Fruit fly (Drosophila melanogaster) whole organism, embryonic: ENCODE data around the gene CG9970.

ENCODE experiments used
- B-H1 ChIP-seq: fragments of 200-800 bp; sonication (Bioruptor generic); IDR thresholded peaks from 3 replicates; pipeline ENCODE4 v1.3.6; 2022; ENCODE audit warnings: missing biosample characterization, missing genetic modification characterization
- CG10654 ChIP-seq: fragments of 200-800 bp; sonication (Bioruptor generic); optimal IDR thresholded peaks from 2 replicates; lab custom pipeline; 2016; ENCODE audit warnings: missing biosample characterization, missing genetic modification characterization
- CG11504 ChIP-seq: fragments of 200-800 bp; sonication (Bioruptor generic); optimal IDR thresholded peaks from 3 replicates; lab custom pipeline; 2019; ENCODE audit warnings: missing biosample characterization, mild to moderate bottlenecking, missing genetic modification characterization, moderate library complexity
- CG11560 ChIP-seq: fragments of 200-800 bp; sonication (Bioruptor generic); IDR thresholded peaks from 3 replicates; pipeline ENCODE4 v1.3.6; 2022; ENCODE audit warnings: missing biosample characterization, missing genetic modification characterization
- CG11695 ChIP-seq: fragments of 200-800 bp; sonication (Bioruptor generic); IDR thresholded peaks from 3 replicates; pipeline ENCODE4 v1.3.6; 2022; ENCODE audit warnings: missing biosample characterization, missing genetic modification characterization
- CG12769 ChIP-seq: fragments of 200-800 bp; sonication (Bioruptor generic); optimal IDR thresholded peaks from 2 replicates; lab custom pipeline; 2019; ENCODE audit warnings: missing biosample characterization, mild to moderate bottlenecking, missing genetic modification characterization, moderate library complexity
- CG14441 ChIP-seq: fragments of 200-800 bp; sonication (Bioruptor generic); IDR thresholded peaks from 2 replicates; pipeline ENCODE4 v1.3.6; 2022; ENCODE audit warnings: missing biosample characterization, missing genetic modification characterization
- CG14710 ChIP-seq: fragments of 200-800 bp; sonication (Bioruptor generic); optimal IDR thresholded peaks from 3 replicates; lab custom pipeline; 2019; ENCODE audit warnings: missing biosample characterization, mild to moderate bottlenecking, missing genetic modification characterization, moderate library complexity
- CG15073 ChIP-seq: fragments of 200-800 bp; sonication (Bioruptor generic); optimal IDR thresholded peaks from 2 replicates; lab custom pipeline; 2016; ENCODE audit warnings: missing biosample characterization, missing genetic modification characterization
- CG17359 ChIP-seq: fragments of 200-800 bp; sonication (Bioruptor generic); optimal IDR thresholded peaks from 3 replicates; lab custom pipeline; 2018; ENCODE audit warnings: missing biosample characterization, mild to moderate bottlenecking, missing genetic modification characterization, moderate library complexity
- CG17361 ChIP-seq: fragments of 200-800 bp; sonication (Bioruptor generic); IDR thresholded peaks from 3 replicates; pipeline ENCODE4 v1.3.6; 2022; ENCODE audit warnings: missing biosample characterization, missing genetic modification characterization
- CG18011 ChIP-seq: fragments of 200-800 bp; sonication (Bioruptor generic); optimal IDR thresholded peaks from 2 replicates; lab custom pipeline; 2017; ENCODE audit warnings: missing biosample characterization, missing genetic modification characterization, mild to moderate bottlenecking, moderate library complexity, missing genotype
- CG18476 ChIP-seq: fragments of 200-800 bp; sonication (Bioruptor generic); optimal IDR thresholded peaks from 2 replicates; lab custom pipeline; 2016; ENCODE audit warnings: missing biosample characterization, mild to moderate bottlenecking, missing genetic modification characterization
- CG18619 ChIP-seq: fragments of 200-800 bp; sonication (Bioruptor generic); optimal IDR thresholded peaks from 3 replicates; lab custom pipeline; 2017; ENCODE audit warnings: missing biosample characterization, mild to moderate bottlenecking, missing genetic modification characterization
- CG18764 ChIP-seq: fragments of 200-800 bp; sonication (Bioruptor generic); optimal IDR thresholded peaks from 3 replicates; lab custom pipeline; 2016; ENCODE audit warnings: missing biosample characterization, missing genetic modification characterization
- CG2712 ChIP-seq: fragments of 200-800 bp; optimal IDR thresholded peaks from 3 replicates; lab custom pipeline; 2019; ENCODE audit warnings: missing biosample characterization, mild to moderate bottlenecking, missing genetic modification characterization, moderate library complexity
- CG3163 ChIP-seq: fragments of 200-800 bp; sonication (Bioruptor generic); optimal IDR thresholded peaks from 3 replicates; lab custom pipeline; 2016; ENCODE audit warnings: missing biosample characterization, missing genetic modification characterization
- CG6272 ChIP-seq: fragments of 200-800 bp; sonication (Bioruptor generic); IDR thresholded peaks from 2 replicates; pipeline ENCODE4 v1.3.6; 2022; ENCODE audit warnings: missing biosample characterization, missing genetic modification characterization
- CG6813 ChIP-seq: fragments of 200-800 bp; sonication (Bioruptor generic); optimal IDR thresholded peaks from 2 replicates; lab custom pipeline; 2017; ENCODE audit warnings: missing biosample characterization, missing genetic modification characterization, mild to moderate bottlenecking, moderate library complexity, missing genetic modification reagents
- CG9215 ChIP-seq: fragments of 200-800 bp; sonication (Bioruptor generic); IDR thresholded peaks from 2 replicates; pipeline ENCODE4 v1.3.6; 2022; ENCODE audit warnings: missing biosample characterization, missing genetic modification characterization
- CG9797 ChIP-seq: fragments of 200-800 bp; sonication (Bioruptor generic); optimal IDR thresholded peaks from 3 replicates; lab custom pipeline; 2018; ENCODE audit warnings: missing biosample characterization, mild to moderate bottlenecking, missing genetic modification characterization
- CTCF ChIP-seq: fragments of 200-800 bp; sonication (Bioruptor generic); optimal IDR thresholded peaks from 2 replicates; lab custom pipeline; 2017; ENCODE audit warnings: missing biosample characterization, mild to moderate bottlenecking, missing genetic modification characterization, moderate library complexity
- D ChIP-seq, 2 experiments: fragments of 200-800 bp in 1 of 2; fragments of >200 bp in 1 of 2; sonication (Bioruptor generic) in 1 of 2; optimal IDR thresholded peaks; 2 replicates in 1 of 2; 3 replicates in 1 of 2; lab custom pipeline; 2017; ENCODE audit warnings: mild to moderate bottlenecking in 1 of 2, missing biosample characterization in 1 of 2, missing genetic modification characterization in 1 of 2, missing genetic modification reagents in 1 of 2
- Dad ChIP-seq: fragments of 200-800 bp; sonication (Bioruptor generic); optimal IDR thresholded peaks from 3 replicates; lab custom pipeline; 2016; ENCODE audit warnings: missing biosample characterization, missing genetic modification characterization
- Dfd ChIP-seq, 2 experiments: fragments of >200 bp; optimal IDR thresholded peaks; 2 replicates each; lab custom pipeline; 2017; ENCODE audit warnings: missing biosample characterization in 2 of 2, missing genetic modification characterization in 2 of 2
- Dip2 ChIP-seq: fragments of 200-800 bp; sonication (Bioruptor generic); IDR thresholded peaks from 2 replicates; pipeline ENCODE4 v1.3.6; 2022; ENCODE audit warnings: missing biosample characterization, missing genetic modification characterization
- Dip3 ChIP-seq: fragments of 200-800 bp; sonication (Bioruptor generic); optimal IDR thresholded peaks from 3 replicates; lab custom pipeline; 2016; ENCODE audit warnings: missing biosample characterization, missing genetic modification characterization
- Hey ChIP-seq: fragments of 200-800 bp; sonication (Bioruptor generic); optimal IDR thresholded peaks from 3 replicates; lab custom pipeline; 2018; ENCODE audit warnings: missing biosample characterization, mild to moderate bottlenecking, missing genetic modification characterization
- Nf-YB ChIP-seq: fragments of 200-800 bp; sonication (Bioruptor generic); optimal IDR thresholded peaks from 3 replicates; lab custom pipeline; 2019; ENCODE audit warnings: missing biosample characterization, mild to moderate bottlenecking, missing genetic modification characterization, moderate library complexity
- PHDP ChIP-seq: fragments of 200-800 bp; sonication (Bioruptor generic); optimal IDR thresholded peaks from 3 replicates; lab custom pipeline; 2018; ENCODE audit warnings: missing biosample characterization, mild to moderate bottlenecking, missing genetic modification characterization, moderate library complexity
- Sox100B ChIP-seq: fragments of 200-800 bp; sonication (Bioruptor generic); optimal IDR thresholded peaks from 3 replicates; lab custom pipeline; 2018; ENCODE audit warnings: missing biosample characterization, mild to moderate bottlenecking, missing genetic modification characterization
- Trl ChIP-seq, 3 experiments: fragments of >200 bp in 2 of 3; fragments of 200-800 bp in 1 of 3; sonication (Bioruptor generic) in 1 of 3; optimal IDR thresholded peaks; 2 replicates in 1 of 3; 3 replicates in 2 of 3; lab custom pipeline; 2016 to 2017; ENCODE audit warnings: missing biosample characterization in 1 of 3, missing genetic modification characterization in 1 of 3
- ase ChIP-seq: fragments of 200-800 bp; sonication (Bioruptor generic); IDR thresholded peaks from 3 replicates; pipeline ENCODE4 v1.3.6; 2022; ENCODE audit warnings: missing biosample characterization, missing genetic modification characterization
- bowl ChIP-seq: fragments of 200-800 bp; sonication (Bioruptor generic); IDR thresholded peaks from 2 replicates; pipeline ENCODE4 v1.3.6; 2022; ENCODE audit warnings: missing biosample characterization, missing genetic modification characterization
- dpn ChIP-seq, 2 experiments: fragments of 200-800 bp; sonication (Bioruptor generic); optimal IDR thresholded peaks; 3 replicates each; lab custom pipeline; 2016; ENCODE audit warnings: missing biosample characterization in 2 of 2, missing genetic modification characterization in 2 of 2
- eyg ChIP-seq: fragments of 200-800 bp; sonication (Bioruptor generic); optimal IDR thresholded peaks from 3 replicates; lab custom pipeline; 2016; ENCODE audit warnings: missing biosample characterization, missing genetic modification characterization
- gcm ChIP-seq: fragments of 200-800 bp; sonication (Bioruptor generic); optimal IDR thresholded peaks from 2 replicates; lab custom pipeline; 2019; ENCODE audit warnings: missing biosample characterization, mild to moderate bottlenecking, missing genetic modification characterization, moderate library complexity
- grau ChIP-seq: fragments of 200-800 bp; optimal IDR thresholded peaks from 3 replicates; lab custom pipeline; 2019; ENCODE audit warnings: missing biosample characterization, mild to moderate bottlenecking, missing genetic modification characterization, moderate library complexity
- mirr ChIP-seq: fragments of 200-800 bp; sonication (Bioruptor generic); optimal IDR thresholded peaks from 3 replicates; lab custom pipeline; 2018; ENCODE audit warnings: missing biosample characterization, mild to moderate bottlenecking, missing genetic modification characterization
- onecut ChIP-seq: fragments of 200-800 bp; sonication (Bioruptor generic); IDR thresholded peaks from 2 replicates; pipeline ENCODE4 v1.3.6; 2022; ENCODE audit warnings: missing biosample characterization, missing genetic modification characterization
- pan ChIP-seq, 4 experiments: fragments of >200 bp in 3 of 4; fragments of 200-800 bp in 1 of 4; sonication (Bioruptor generic) in 1 of 4; optimal IDR thresholded peaks in 3 of 4; IDR thresholded peaks in 1 of 4; 2 replicates each; pipeline versions ENCODE4 v1.3.6 to Lab custom; 2017 to 2022; ENCODE audit warnings: missing biosample characterization in 2 of 4, missing genetic modification characterization in 2 of 4, mixed read lengths in 1 of 4
- phol ChIP-seq: fragments of 200-800 bp; sonication (Bioruptor generic); optimal IDR thresholded peaks from 3 replicates; lab custom pipeline; 2018; ENCODE audit warnings: missing biosample characterization, mild to moderate bottlenecking, missing genetic modification characterization, moderate library complexity
- ranshi ChIP-seq: fragments of 200-800 bp; sonication (Bioruptor generic); IDR thresholded peaks from 2 replicates; pipeline ENCODE4 v1.3.6; 2022; ENCODE audit warnings: missing biosample characterization, missing genetic modification characterization
- sc ChIP-seq, 3 experiments: fragments of >200 bp in 2 of 3; fragments of 200-800 bp in 1 of 3; sonication (Bioruptor generic) in 1 of 3; optimal IDR thresholded peaks; 2 replicates in 2 of 3; 3 replicates in 1 of 3; lab custom pipeline; 2017; ENCODE audit warnings: mild to moderate bottlenecking in 1 of 3, missing biosample characterization in 1 of 3, missing genetic modification characterization in 1 of 3, missing genetic modification reagents in 1 of 3
- slou ChIP-seq: fragments of 200-800 bp; sonication (Bioruptor generic); optimal IDR thresholded peaks from 3 replicates; lab custom pipeline; 2016; ENCODE audit warnings: missing biosample characterization, missing genetic modification characterization
- sna ChIP-seq: fragments of 200-800 bp; sonication (Bioruptor generic); IDR thresholded peaks from 2 replicates; pipeline ENCODE4 v1.3.6; 2022; ENCODE audit warnings: missing biosample characterization, missing genetic modification characterization; ENCODE audit not compliant: partially characterized antibody
- sqz ChIP-seq: fragments of 200-800 bp; sonication (Bioruptor generic); optimal IDR thresholded peaks from 3 replicates; lab custom pipeline; 2018; ENCODE audit warnings: missing biosample characterization, mild to moderate bottlenecking, missing genetic modification characterization
- tgo ChIP-seq: fragments of 200-800 bp; sonication (Bioruptor generic); IDR thresholded peaks from 3 replicates; pipeline ENCODE4 v1.3.6; 2022; ENCODE audit warnings: missing biosample characterization, missing genetic modification characterization
- unpg ChIP-seq: fragments of 200-800 bp; sonication (Bioruptor generic); optimal IDR thresholded peaks from 3 replicates; lab custom pipeline; 2018; ENCODE audit warnings: missing biosample characterization, mild to moderate bottlenecking, missing genetic modification characterization, moderate library complexity

CG9970 gene

dm6 chr3L:2879827-2880131 is 36.7 kb downstream of the CG9970 start (continued):
- 0 out of 3 replicates have a peak, but pooled peaks have one; percentile 18 for TF ChIP-seq B-H1
- TF ChIP-seq CG10654 (GFP tag; lab: Kevin White, UChicago) = peak; percentile 8
- TF ChIP-seq CTCF (GFP tag; lab: Kevin White, UChicago) = peak; percentile 6
- peak; percentile 31 for TF ChIP-seq sqz (GFP tag; lab: Kevin White, UChicago)
- no peak for TF ChIP-seq CG6272
- TF ChIP-seq Nf-YB (GFP tag; lab: Kevin White, UChicago) = no peak
- TF ChIP-seq mirr = no peak
- TF ChIP-seq PHDP = no peak
- TF ChIP-seq Trl (optimal IDR thresholded peaks at IDR 0.05; lab: Kevin White, UChicago) = no peak
- TF ChIP-seq Trl (GFP tag; optimal IDR thresholded peaks at IDR 0.05; lab: Kevin White, UChicago) = no peak
- TF ChIP-seq CG9215 (GFP tag; lab: Robert Waterston, UW) = no peak
- 0 out of 3 replicates have a peak, but pooled peaks have one; percentile 37 for TF ChIP-seq CG11695
- peak; percentile 10 for TF ChIP-seq CG6813 (GFP tag; lab: Kevin White, UChicago)
- TF ChIP-seq CG15073 (GFP tag; lab: Kevin White, UChicago) = no peak
- no peak for TF ChIP-seq CG18764
- no peak for TF ChIP-seq CG3163 (GFP tag; lab: Kevin White, UChicago)
- TF ChIP-seq CG9797 (GFP tag; lab: Kevin White, UChicago) = no peak
- no peak for TF ChIP-seq CG18476 (GFP tag; lab: Kevin White, UChicago)
- TF ChIP-seq D (optimal IDR thresholded peaks at IDR 0.05; lab: Kevin White, UChicago) = no peak
- TF ChIP-seq D (GFP tag; optimal IDR thresholded peaks at IDR 0.05; lab: Kevin White, UChicago) = peak; percentile 70
- TF ChIP-seq Dad = no peak
- no peak for TF ChIP-seq Hey
- no peak for TF ChIP-seq CG12769 (tag; lab: Kevin White, UChicago)
- TF ChIP-seq tgo (GFP tag; lab: Robert Waterston, UW) = peak; percentile 51; the same call in 1 of the 3 replicates
- TF ChIP-seq gcm (GFP tag; lab: Kevin White, UChicago) = no peak
- no peak for TF ChIP-seq sna
- TF ChIP-seq CG11560 (tag; lab: Robert Waterston, UW) = no peak
- no peak for TF ChIP-seq unpg (GFP tag; lab: Kevin White, UChicago)
- TF ChIP-seq bowl (GFP tag; lab: Robert Waterston, UW) = no peak
- no peak for TF ChIP-seq Sox100B
- peak; percentile 67 for TF ChIP-seq CG11504 (tag; lab: Kevin White, UChicago)
- TF ChIP-seq onecut (GFP tag; lab: Robert Waterston, UW) = peak; percentile 40
- TF ChIP-seq CG18619 (GFP tag; lab: Kevin White, UChicago) = no peak
- no peak for TF ChIP-seq Dfd (GFP tag; optimal IDR thresholded peaks at IDR 0.05; lab: Kevin White, UChicago)
- no peak for TF ChIP-seq Dip3 (GFP tag; lab: Kevin White, UChicago)
- peak; percentile 54 for TF ChIP-seq phol (tag; lab: Kevin White, UChicago)
- peak; percentile 37; the same call in 1 of the 3 replicates for TF ChIP-seq ase (GFP tag; lab: Robert Waterston, UW)
- TF ChIP-seq CG14710 = peak; percentile 41
- no peak for TF ChIP-seq Dip2
- TF ChIP-seq ranshi (GFP tag; lab: Robert Waterston, UW) = peak; percentile 39; the same call in 1 of the 2 replicates
- no peak for TF ChIP-seq grau (tag; lab: Kevin White, UChicago)
- TF ChIP-seq eyg (GFP tag; lab: Kevin White, UChicago) = no peak
- no peak for TF ChIP-seq pan (optimal IDR thresholded peaks at IDR 0.05; lab: Kevin White, UChicago)
- peak in 1 of 2 experiments; percentile 56 for TF ChIP-seq pan (GFP tag; optimal IDR thresholded peaks at IDR 0.05 in 1 of 2, IDR thresholded peaks at IDR 0.05 in 1 of 2)
- TF ChIP-seq slou (GFP tag; lab: Kevin White, UChicago) = no peak
- no peak for TF ChIP-seq dpn (GFP tag; optimal IDR thresholded peaks at IDR 0.05; lab: Kevin White, UChicago)
- TF ChIP-seq CG17359 = peak; percentile 28
- no peak for TF ChIP-seq sc (optimal IDR thresholded peaks at IDR 0.05; lab: Kevin White, UChicago)
- no peak for TF ChIP-seq sc (GFP tag; optimal IDR thresholded peaks at IDR 0.05; lab: Kevin White, UChicago)
- peak; percentile 48 for TF ChIP-seq CG2712
- TF ChIP-seq CG17361 = peak; percentile 42; the same call in 1 of the 3 replicates
- TF ChIP-seq CG14441 = peak; percentile 31; the same call in 1 of the 2 replicates
- TF ChIP-seq CG18011 (GFP tag; lab: Kevin White, UChicago) = no peak
